Worm (Caenorhabditis elegans) whole organism, mixed stage, embryonic: Measurements from ENCODE around the gene nfya-1.

Experiments
- elt-3 ChIP-seq: fragments of 150-350 bp; optimal IDR thresholded peaks from 2 replicates; lab custom pipeline; 2014; ENCODE audit warnings: missing biosample characterization, missing genetic modification characterization
- nhr-237 ChIP-seq: fragments of 150-350 bp; optimal IDR thresholded peaks from 2 replicates; lab custom pipeline; 2014; ENCODE audit warnings: missing biosample characterization, missing genetic modification characterization
- sem-2 ChIP-seq: fragments of 200-800 bp; sonication (Bioruptor generic); optimal IDR thresholded peaks from 2 replicates; lab custom pipeline; 2018; ENCODE audit warnings: mild to moderate bottlenecking, missing genetic modification characterization, missing compliant biosample characterization
- snpc-4 ChIP-seq: fragments of 150-350 bp; optimal IDR thresholded peaks from 2 replicates; lab custom pipeline; 2014; ENCODE audit warnings: missing biosample characterization, missing genetic modification characterization
- unc-62 ChIP-seq: fragments of 150-350 bp; optimal IDR thresholded peaks from 2 replicates; lab custom pipeline; 2014; ENCODE audit warnings: missing biosample characterization, missing genetic modification reagents, missing genetic modification characterization

DNA sequence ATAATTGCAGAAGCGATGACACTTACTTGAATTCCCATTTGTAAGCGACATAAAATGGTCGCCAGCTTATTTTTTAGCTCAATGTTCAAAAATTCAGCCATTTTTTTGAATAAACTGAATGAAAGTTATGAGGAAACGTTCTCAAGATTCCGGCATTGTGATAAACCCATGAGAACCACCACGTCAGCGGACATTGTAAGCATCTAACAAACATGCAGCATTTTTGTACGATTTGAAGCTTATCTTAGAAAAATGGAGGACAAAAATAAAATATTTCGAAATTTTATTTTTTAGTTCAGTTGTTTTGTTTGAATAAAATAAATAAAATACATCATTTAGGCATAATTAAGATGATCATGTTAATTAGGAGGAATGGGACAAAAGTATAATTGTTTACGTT lies 6.6 kb upstream of the nfya-1 start, which contains the start of gene T08D10.4:
- TF ChIP-seq unc-62 (GFP tag; lab: Kevin White, UChicago), result no peak
- TF ChIP-seq sem-2 (GFP tag; lab: Kevin White, UChicago), result no peak
- no peak for TF ChIP-seq elt-3 (tag; lab: Kevin White, UChicago)
- no peak for TF ChIP-seq snpc-4 (tag; lab: Kevin White, UChicago)
- TF ChIP-seq nhr-237 (tag; lab: Kevin White, UChicago), result no peak
